Fruit fly (Drosophila melanogaster) whole organism, embryonic: Measurements from ENCODE around the gene Arp3.

Source experiments
- BEAF-32 ChIP-seq: fragments of 200-800 bp; sonication (Bioruptor generic); optimal IDR thresholded peaks from 3 replicates; lab custom pipeline; 2017; ENCODE audit warnings: missing biosample characterization, missing genetic modification characterization, mild to moderate bottlenecking, moderate library complexity, missing genetic modification reagents
- Blimp-1 ChIP-seq: fragments of 200-800 bp; sonication (Bioruptor generic); optimal IDR thresholded peaks from 3 replicates; lab custom pipeline; 2018; ENCODE audit warnings: missing biosample characterization, missing genetic modification characterization, mild to moderate bottlenecking, moderate library complexity, missing genetic modification reagents
- CG1024 ChIP-seq: fragments of 200-800 bp; sonication (Bioruptor generic); IDR thresholded peaks from 2 replicates; pipeline ENCODE4 v1.3.6; 2022; ENCODE audit warnings: missing biosample characterization, missing genetic modification characterization
- CG10462 ChIP-seq: fragments of 200-800 bp; sonication (Bioruptor generic); optimal IDR thresholded peaks from 2 replicates; lab custom pipeline; 2016; ENCODE audit warnings: missing biosample characterization, missing genetic modification characterization
- CG11093 ChIP-seq: fragments of 200-800 bp; sonication (Bioruptor generic); IDR thresholded peaks from 3 replicates; pipeline ENCODE4 v1.3.6; 2022; ENCODE audit warnings: missing biosample characterization, missing genetic modification characterization
- CG12659 ChIP-seq: fragments of 200-800 bp; sonication (Bioruptor generic); optimal IDR thresholded peaks from 3 replicates; lab custom pipeline; 2017; ENCODE audit warnings: mild to moderate bottlenecking, missing biosample characterization, missing genetic modification reagents, missing genetic modification characterization
- CG12744 ChIP-seq: fragments of 200-800 bp; sonication (Bioruptor generic); optimal IDR thresholded peaks from 2 replicates; lab custom pipeline; 2016; ENCODE audit warnings: missing biosample characterization, missing genetic modification characterization
- CG13894 ChIP-seq: fragments of 200-800 bp; sonication (Bioruptor generic); optimal IDR thresholded peaks from 3 replicates; lab custom pipeline; 2018; ENCODE audit warnings: missing biosample characterization, mild to moderate bottlenecking, missing genetic modification characterization, moderate library complexity
- CG14050 ChIP-seq: fragments of 200-800 bp; sonication (Bioruptor generic); IDR thresholded peaks from 3 replicates; pipeline ENCODE4 v1.3.6; 2022; ENCODE audit warnings: missing biosample characterization, missing genetic modification characterization
- CG14710 ChIP-seq: fragments of 200-800 bp; sonication (Bioruptor generic); optimal IDR thresholded peaks from 3 replicates; lab custom pipeline; 2019; ENCODE audit warnings: missing biosample characterization, mild to moderate bottlenecking, missing genetic modification characterization, moderate library complexity
- CG15601 ChIP-seq: fragments of 200-800 bp; sonication (Bioruptor generic); optimal IDR thresholded peaks from 3 replicates; lab custom pipeline; 2019; ENCODE audit warnings: missing biosample characterization, mild to moderate bottlenecking, missing genetic modification characterization, moderate library complexity
- CG2116 ChIP-seq: fragments of 200-800 bp; sonication (Bioruptor generic); optimal IDR thresholded peaks from 3 replicates; lab custom pipeline; 2018; ENCODE audit warnings: missing biosample characterization, mild to moderate bottlenecking, missing genetic modification characterization
- CG3838 ChIP-seq: fragments of 200-800 bp; sonication (Bioruptor generic); optimal IDR thresholded peaks from 3 replicates; lab custom pipeline; 2016; ENCODE audit warnings: missing biosample characterization, missing genetic modification characterization
- CG3995 ChIP-seq: fragments of 200-800 bp; sonication (Bioruptor generic); optimal IDR thresholded peaks from 3 replicates; lab custom pipeline; 2016; ENCODE audit warnings: missing biosample characterization, missing genetic modification characterization
- CG42726 ChIP-seq: fragments of 200-800 bp; sonication (Bioruptor generic); IDR thresholded peaks from 2 replicates; pipeline ENCODE4 v1.3.6; 2022; ENCODE audit warnings: missing biosample characterization, missing genetic modification characterization; ENCODE audit not compliant: partially characterized antibody
- CG5180 ChIP-seq: fragments of 200-800 bp; sonication (Bioruptor generic); optimal IDR thresholded peaks from 3 replicates; lab custom pipeline; 2017; ENCODE audit warnings: missing biosample characterization, missing genetic modification characterization, mild to moderate bottlenecking, moderate library complexity, missing genetic modification reagents
- CG6791 ChIP-seq: fragments of 200-800 bp; sonication (Bioruptor generic); IDR thresholded peaks from 3 replicates; pipeline ENCODE4 v1.3.6; 2022; ENCODE audit warnings: missing biosample characterization, missing genetic modification characterization; ENCODE audit not compliant: partially characterized antibody
- CG7556 ChIP-seq: fragments of 200-800 bp; sonication (Bioruptor generic); optimal IDR thresholded peaks from 2 replicates; lab custom pipeline; 2017; ENCODE audit warnings: missing biosample characterization, mild to moderate bottlenecking, missing genetic modification characterization
- CG7928 ChIP-seq: fragments of 200-800 bp; sonication (Bioruptor generic); optimal IDR thresholded peaks from 2 replicates; lab custom pipeline; 2017; ENCODE audit warnings: missing biosample characterization, mild to moderate bottlenecking, missing genetic modification characterization
- CG8290 ChIP-seq, 3 experiments: fragments of 200-800 bp; sonication (Bioruptor generic); optimal IDR thresholded peaks; 2 replicates each; lab custom pipeline; 2016 to 2019; ENCODE audit warnings: missing biosample characterization in 3 of 3, missing genetic modification characterization in 3 of 3, mild to moderate bottlenecking in 2 of 3, moderate library complexity in 1 of 3
- CG8388 ChIP-seq: fragments of 200-800 bp; sonication (Bioruptor generic); optimal IDR thresholded peaks from 2 replicates; lab custom pipeline; 2019; ENCODE audit warnings: missing biosample characterization, mild to moderate bottlenecking, missing genetic modification characterization, moderate library complexity
- CHES-1-like ChIP-seq: fragments of 200-800 bp; sonication (Bioruptor generic); optimal IDR thresholded peaks from 2 replicates; lab custom pipeline; 2016; ENCODE audit warnings: missing biosample characterization, missing genetic modification characterization
- Chrac-16 ChIP-seq: fragments of 200-800 bp; sonication (Bioruptor generic); optimal IDR thresholded peaks from 3 replicates; lab custom pipeline; 2016; ENCODE audit warnings: missing biosample characterization, missing genetic modification characterization
- Dbx ChIP-seq: fragments of 200-800 bp; sonication (Bioruptor generic); IDR thresholded peaks from 3 replicates; pipeline ENCODE4 v1.3.6; 2022; ENCODE audit warnings: missing biosample characterization, missing genetic modification characterization
- Dip3 ChIP-seq: fragments of 200-800 bp; sonication (Bioruptor generic); optimal IDR thresholded peaks from 3 replicates; lab custom pipeline; 2016; ENCODE audit warnings: missing biosample characterization, missing genetic modification characterization
- Dp ChIP-seq: fragments of 200-800 bp; sonication (Bioruptor generic); optimal IDR thresholded peaks from 2 replicates; lab custom pipeline; 2018; ENCODE audit warnings: missing biosample characterization, mild to moderate bottlenecking, missing genetic modification characterization, moderate library complexity
- E2f1 ChIP-seq: fragments of 200-800 bp; sonication (Bioruptor generic); IDR thresholded peaks from 2 replicates; pipeline ENCODE4 v1.3.6; 2022; ENCODE audit warnings: missing biosample characterization, missing genetic modification characterization
- Ets97D ChIP-seq: fragments of 200-800 bp; sonication (Bioruptor generic); optimal IDR thresholded peaks from 3 replicates; lab custom pipeline; 2016; ENCODE audit warnings: missing biosample characterization, missing genetic modification characterization
- HLH3B ChIP-seq: fragments of 200-800 bp; sonication (Bioruptor generic); IDR thresholded peaks from 2 replicates; pipeline ENCODE4 v1.3.6; 2022; ENCODE audit warnings: missing biosample characterization, missing genetic modification characterization
- Hr78 ChIP-seq, 2 experiments: fragments of 200-800 bp in 1 of 2; fragments of >200 bp in 1 of 2; sonication (Bioruptor generic) in 1 of 2; optimal IDR thresholded peaks; 2 replicates each; lab custom pipeline; 2017 to 2019; ENCODE audit warnings: missing biosample characterization in 2 of 2, missing genetic modification characterization in 2 of 2, mild to moderate bottlenecking in 1 of 2, moderate library complexity in 1 of 2
- Mes4 ChIP-seq: fragments of 200-800 bp; sonication (Bioruptor generic); optimal IDR thresholded peaks from 2 replicates; lab custom pipeline; 2016; ENCODE audit warnings: missing biosample characterization, missing genetic modification characterization
- NC2β ChIP-seq: fragments of 200-800 bp; sonication (Bioruptor generic); optimal IDR thresholded peaks from 2 replicates; lab custom pipeline; 2016; ENCODE audit warnings: missing biosample characterization, missing genetic modification characterization
- Nf-YB ChIP-seq: fragments of 200-800 bp; sonication (Bioruptor generic); optimal IDR thresholded peaks from 3 replicates; lab custom pipeline; 2019; ENCODE audit warnings: missing biosample characterization, mild to moderate bottlenecking, missing genetic modification characterization, moderate library complexity
- bbx ChIP-seq: fragments of 200-800 bp; sonication (Bioruptor generic); IDR thresholded peaks from 2 replicates; pipeline ENCODE4 v1.3.6; 2022; ENCODE audit warnings: missing biosample characterization, missing genetic modification characterization; ENCODE audit not compliant: partially characterized antibody
- crol ChIP-seq: fragments of 200-800 bp; sonication (Bioruptor generic); IDR thresholded peaks from 2 replicates; pipeline ENCODE4 v1.3.6; 2022; ENCODE audit warnings: missing biosample characterization, missing genetic modification characterization
- ems ChIP-seq: fragments of 200-800 bp; sonication (Bioruptor generic); optimal IDR thresholded peaks from 3 replicates; lab custom pipeline; 2016; ENCODE audit warnings: missing biosample characterization, missing genetic modification characterization
- exex ChIP-seq: fragments of 200-800 bp; sonication (Bioruptor generic); optimal IDR thresholded peaks from 4 replicates; lab custom pipeline; 2018; ENCODE audit warnings: missing biosample characterization, mild to moderate bottlenecking, missing genetic modification characterization, moderate library complexity
- gcm ChIP-seq: fragments of 200-800 bp; sonication (Bioruptor generic); optimal IDR thresholded peaks from 2 replicates; lab custom pipeline; 2019; ENCODE audit warnings: missing biosample characterization, mild to moderate bottlenecking, missing genetic modification characterization, moderate library complexity
- mirr ChIP-seq: fragments of 200-800 bp; sonication (Bioruptor generic); optimal IDR thresholded peaks from 3 replicates; lab custom pipeline; 2018; ENCODE audit warnings: missing biosample characterization, mild to moderate bottlenecking, missing genetic modification characterization
- oc ChIP-seq: fragments of 200-800 bp; sonication (Bioruptor generic); optimal IDR thresholded peaks from 2 replicates; lab custom pipeline; 2018; ENCODE audit warnings: missing biosample characterization, mild to moderate bottlenecking, missing genetic modification characterization, moderate library complexity
- onecut ChIP-seq: fragments of 200-800 bp; sonication (Bioruptor generic); IDR thresholded peaks from 2 replicates; pipeline ENCODE4 v1.3.6; 2022; ENCODE audit warnings: missing biosample characterization, missing genetic modification characterization
- pita ChIP-seq: fragments of 200-800 bp; sonication (Bioruptor generic); optimal IDR thresholded peaks from 2 replicates; lab custom pipeline; 2017; ENCODE audit warnings: missing biosample characterization, mild to moderate bottlenecking, missing genetic modification characterization
- pros ChIP-seq: fragments of 200-800 bp; sonication (Bioruptor generic); optimal IDR thresholded peaks from 3 replicates; lab custom pipeline; 2019; ENCODE audit warnings: missing biosample characterization, mild to moderate bottlenecking, missing genetic modification characterization, moderate library complexity
- shn ChIP-seq: fragments of 200-800 bp; sonication (Bioruptor generic); optimal IDR thresholded peaks from 3 replicates; lab custom pipeline; 2016; ENCODE audit warnings: missing biosample characterization, missing genetic modification characterization
- sim ChIP-seq: fragments of 200-800 bp; sonication (Bioruptor generic); IDR thresholded peaks from 2 replicates; pipeline ENCODE4 v1.3.6; 2022; ENCODE audit warnings: missing biosample characterization, missing genetic modification characterization
- stwl ChIP-seq: fragments of 200-800 bp; sonication (Bioruptor generic); optimal IDR thresholded peaks from 3 replicates; lab custom pipeline; 2018; ENCODE audit warnings: missing biosample characterization, mild to moderate bottlenecking, missing genetic modification characterization, moderate library complexity
- tgo ChIP-seq: fragments of 200-800 bp; sonication (Bioruptor generic); IDR thresholded peaks from 3 replicates; pipeline ENCODE4 v1.3.6; 2022; ENCODE audit warnings: missing biosample characterization, missing genetic modification characterization
- tx ChIP-seq: fragments of 200-800 bp; sonication (Bioruptor generic); optimal IDR thresholded peaks from 2 replicates; lab custom pipeline; 2016; ENCODE audit warnings: missing biosample characterization, missing genetic modification characterization

Gene Arp3

dm6 chr3L:8108886-8109285 lies 6.8 kb downstream of the Arp3 start, which contains the start of gene fan:
Gene fan (plus strand): TSS chr3L:8109132.
- TF ChIP-seq CG8290 (GFP tag; optimal IDR thresholded peaks at IDR 0.05; lab: Kevin White, UChicago): peak; percentile 57
- no peak for TF ChIP-seq CG8290 (tag; optimal IDR thresholded peaks at IDR 0.05; lab: Kevin White, UChicago)
- TF ChIP-seq Ets97D: peak; percentile 28
- TF ChIP-seq Blimp-1 (GFP tag; lab: Kevin White, UChicago): peak; percentile 57
- TF ChIP-seq stwl (tag; lab: Kevin White, UChicago): peak; percentile 89
- TF ChIP-seq CG2116 (GFP tag; lab: Kevin White, UChicago): peak; percentile 23
- TF ChIP-seq CG14710 (tag; lab: Kevin White, UChicago): peak; percentile 99
- TF ChIP-seq CG14050 (GFP tag; lab: Robert Waterston, UW): no peak
- no peak for TF ChIP-seq oc
- peak; percentile 11 for TF ChIP-seq Dp
- peak; percentile 46 for TF ChIP-seq CG7928 (GFP tag; lab: Kevin White, UChicago)
- no peak for TF ChIP-seq Hr78 (GFP tag; optimal IDR thresholded peaks at IDR 0.05; lab: Kevin White, UChicago)

dm6 chr3L:8108201-8108600 lies 7.5 kb downstream of the Arp3 start:
- peak; percentile 59 for TF ChIP-seq CG13894 (tag; lab: Kevin White, UChicago)
- TF ChIP-seq onecut (GFP tag; lab: Robert Waterston, UW): peak; percentile 65
- TF ChIP-seq sim (GFP tag; lab: Robert Waterston, UW): no peak

dm6 chr3L:8097101-8097500 lies 18.6 kb downstream of the Arp3 start:
- TF ChIP-seq pros: no peak
- no peak for TF ChIP-seq CG15601 (tag; lab: Kevin White, UChicago)
- TF ChIP-seq Dip3 (GFP tag; lab: Kevin White, UChicago): no peak
- TF ChIP-seq ems (GFP tag; lab: Kevin White, UChicago): no peak
- TF ChIP-seq CG5180: no peak
- no peak for TF ChIP-seq CG7556 (GFP tag; lab: Kevin White, UChicago)
- TF ChIP-seq Mes4: no peak
- peak; percentile 64 for TF ChIP-seq mirr (GFP tag; lab: Kevin White, UChicago)
- TF ChIP-seq shn (GFP tag; lab: Kevin White, UChicago): no peak
- no peak for TF ChIP-seq Dbx (GFP tag; lab: Robert Waterston, UW)
- TF ChIP-seq crol: peak; percentile 28; the same call in 1 of the 2 replicates
- TF ChIP-seq NC2β: no peak
- TF ChIP-seq CG12744: no peak
- TF ChIP-seq CG1024 (GFP tag; lab: Robert Waterston, UW): no peak
- no peak for TF ChIP-seq HLH3B (GFP tag; lab: Robert Waterston, UW)
- TF ChIP-seq gcm (GFP tag; lab: Kevin White, UChicago): no peak
- no peak for TF ChIP-seq Chrac-16 (GFP tag; lab: Kevin White, UChicago)
- no peak for TF ChIP-seq CG8388 (GFP tag; lab: Kevin White, UChicago)
- TF ChIP-seq CG3838 (GFP tag; lab: Kevin White, UChicago): no peak
- no peak for TF ChIP-seq Nf-YB
- no peak for TF ChIP-seq tx
- no peak for TF ChIP-seq BEAF-32
- no peak for TF ChIP-seq E2f1 (GFP tag; lab: Robert Waterston, UW)
- no peak for TF ChIP-seq CG42726
- no peak for TF ChIP-seq CG12659 (GFP tag; lab: Kevin White, UChicago)
- TF ChIP-seq exex (tag; lab: Kevin White, UChicago): peak; percentile 74
- no peak for TF ChIP-seq pita (GFP tag; lab: Kevin White, UChicago)
- TF ChIP-seq CG10462 (GFP tag; lab: Kevin White, UChicago): no peak
- TF ChIP-seq tgo (GFP tag; lab: Robert Waterston, UW): no peak
- no peak for TF ChIP-seq CG3995 (GFP tag; lab: Kevin White, UChicago)
- no peak for TF ChIP-seq bbx
- no peak for TF ChIP-seq CHES-1-like (GFP tag; lab: Kevin White, UChicago)
- TF ChIP-seq CG6791 (GFP tag; lab: Robert Waterston, UW): no peak
- TF ChIP-seq CG11093: no peak
